Fruit fly (Drosophila melanogaster) whole organism, adult: ENCODE measurements around the gene CG4393.

Experiments used
- CG11617 ChIP-seq: fragments of 200-800 bp; sonication (Bioruptor generic); optimal IDR thresholded peaks from 2 replicates; lab custom pipeline; 2017; ENCODE audit warnings: mild to moderate bottlenecking, missing biosample characterization, missing genetic modification reagents, missing genetic modification characterization
- CG12768 ChIP-seq: fragments of 200-800 bp; sonication (Bioruptor generic); optimal IDR thresholded peaks from 2 replicates; lab custom pipeline; 2017; ENCODE audit warnings: missing biosample characterization, missing genetic modification characterization, mild to moderate bottlenecking, moderate library complexity, missing genetic modification reagents
- CG14711 ChIP-seq: fragments of 200-800 bp; sonication (Bioruptor generic); optimal IDR thresholded peaks from 2 replicates; lab custom pipeline; 2018; ENCODE audit warnings: missing biosample characterization, mild to moderate bottlenecking, missing genetic modification characterization, moderate library complexity
- CG1620 ChIP-seq: fragments of 200-800 bp; sonication (Bioruptor generic); optimal IDR thresholded peaks from 2 replicates; lab custom pipeline; 2016; ENCODE audit warnings: missing biosample characterization, missing genetic modification characterization
- CG5204 ChIP-seq: fragments of 200-800 bp; sonication (Bioruptor generic); optimal IDR thresholded peaks from 2 replicates; lab custom pipeline; 2016; ENCODE audit warnings: missing biosample characterization, missing genetic modification characterization
- CG7101 ChIP-seq: fragments of 200-800 bp; sonication (Bioruptor generic); optimal IDR thresholded peaks from 2 replicates; lab custom pipeline; 2018; ENCODE audit warnings: missing biosample characterization, mild to moderate bottlenecking, missing genetic modification characterization, moderate library complexity
- Crg-1 ChIP-seq: fragments of 200-800 bp; sonication (Bioruptor generic); optimal IDR thresholded peaks from 2 replicates; lab custom pipeline; 2016; ENCODE audit warnings: missing biosample characterization, missing genetic modification characterization
- Mnt ChIP-seq: fragments of 200-800 bp; sonication (Bioruptor generic); optimal IDR thresholded peaks from 2 replicates; lab custom pipeline; 2016; ENCODE audit warnings: missing biosample characterization, mild to moderate bottlenecking, missing genetic modification characterization
- cic ChIP-seq: fragments of 200-800 bp; sonication (Bioruptor generic); optimal IDR thresholded peaks from 2 replicates; lab custom pipeline; 2017; ENCODE audit warnings: missing biosample characterization, mild to moderate bottlenecking, missing genetic modification characterization, moderate library complexity
- cnc ChIP-seq, 2 experiments: fragments of >200 bp; optimal IDR thresholded peaks; 2 replicates each; lab custom pipeline; 2017
- kay ChIP-seq: fragments of 200-800 bp; sonication (Bioruptor generic); peaks from one replicate; lab custom pipeline; 2016; ENCODE audit warnings: missing biosample characterization, missing genetic modification characterization, borderline replicate concordance
- pad ChIP-seq: fragments of 200-800 bp; sonication (Bioruptor generic); optimal IDR thresholded peaks from 3 replicates; lab custom pipeline; 2017; ENCODE audit warnings: missing biosample characterization, missing genetic modification characterization, mild to moderate bottlenecking, moderate library complexity, missing genetic modification reagents
- tj ChIP-seq: fragments of 200-800 bp; sonication (Bioruptor generic); optimal IDR thresholded peaks from 3 replicates; lab custom pipeline; 2017; ENCODE audit warnings: missing biosample characterization, mild to moderate bottlenecking, missing genetic modification characterization, moderate library complexity

dm6 chr3R:23331865-23332367 lies 52.7 kb downstream of the CG4393 start:
- TF ChIP-seq kay (GFP tag; lab: Kevin White, UChicago) (no peak), Crg-1 (GFP tag; lab: Kevin White, UChicago) (no peak), CG7101 (tag; lab: Kevin White, UChicago) (no peak), Mnt (no peak), CG1620 (GFP tag; lab: Kevin White, UChicago) (no peak), pad (GFP tag; lab: Kevin White, UChicago) (no peak), tj (GFP tag; lab: Kevin White, UChicago) (no peak), cnc (optimal IDR thresholded peaks at IDR 0.05; lab: Kevin White, UChicago) (no peak), CG11617 (GFP tag; lab: Kevin White, UChicago) (no peak), CG12768 (GFP tag; lab: Kevin White, UChicago) (peak; percentile 0), cic (GFP tag; lab: Kevin White, UChicago) (peak; percentile 64), CG14711 (tag; lab: Kevin White, UChicago) (no peak), CG5204 (GFP tag; lab: Kevin White, UChicago) (no peak)
